Fruit fly (Drosophila melanogaster) whole organism, embryonic: ENCODE measurements around the gene CG42554.
A peak's percentile ranks its signal among the peaks of the same experiment; 100 is the strongest.

ENCODE experiments used
- Aef1 ChIP-seq: fragments of 200-800 bp; sonication (Bioruptor generic); IDR thresholded peaks from 3 replicates; pipeline ENCODE4 v1.3.6; 2022; ENCODE audit warnings: missing biosample characterization, missing genetic modification characterization
- Awh ChIP-seq: fragments of 200-800 bp; sonication (Bioruptor generic); IDR thresholded peaks from 2 replicates; pipeline ENCODE4, ENCODE4 v1.3.6; 2022; ENCODE audit warnings: missing biosample characterization, missing genetic modification characterization
- B-H1 ChIP-seq: fragments of 200-800 bp; sonication (Bioruptor generic); IDR thresholded peaks from 3 replicates; pipeline ENCODE4 v1.3.6; 2022; ENCODE audit warnings: missing biosample characterization, missing genetic modification characterization
- CG11093 ChIP-seq: fragments of 200-800 bp; sonication (Bioruptor generic); IDR thresholded peaks from 3 replicates; pipeline ENCODE4 v1.3.6; 2022; ENCODE audit warnings: missing biosample characterization, missing genetic modification characterization
- CG12299 ChIP-seq: fragments of 200-800 bp; sonication (Bioruptor generic); optimal IDR thresholded peaks from 2 replicates; lab custom pipeline; 2018; ENCODE audit warnings: missing biosample characterization, mild to moderate bottlenecking, missing genetic modification characterization
- CG12659 ChIP-seq: fragments of 200-800 bp; sonication (Bioruptor generic); optimal IDR thresholded peaks from 3 replicates; lab custom pipeline; 2017; ENCODE audit warnings: mild to moderate bottlenecking, missing biosample characterization, missing genetic modification reagents, missing genetic modification characterization
- CG18764 ChIP-seq: fragments of 200-800 bp; sonication (Bioruptor generic); optimal IDR thresholded peaks from 3 replicates; lab custom pipeline; 2016; ENCODE audit warnings: missing biosample characterization, missing genetic modification characterization
- CG30431 ChIP-seq: fragments of 200-800 bp; sonication (Bioruptor generic); optimal IDR thresholded peaks from 2 replicates; lab custom pipeline; 2017; ENCODE audit warnings: missing biosample characterization, missing genetic modification characterization
- CG31365 ChIP-seq: fragments of 200-800 bp; sonication (Bioruptor generic); optimal IDR thresholded peaks from 2 replicates; lab custom pipeline; 2018; ENCODE audit warnings: missing biosample characterization, mild to moderate bottlenecking, missing genetic modification characterization
- CG3407 ChIP-seq: fragments of 200-800 bp; sonication (Bioruptor generic); optimal IDR thresholded peaks from 2 replicates; lab custom pipeline; 2018; ENCODE audit warnings: missing biosample characterization, mild to moderate bottlenecking, missing genetic modification characterization
- CG34422 ChIP-seq: fragments of 200-800 bp; sonication (Bioruptor generic); IDR thresholded peaks from 3 replicates; pipeline ENCODE4 v1.3.6; 2022; ENCODE audit warnings: missing biosample characterization, missing genetic modification characterization
- CG3726 ChIP-seq: fragments of 200-800 bp; sonication (Bioruptor generic); IDR thresholded peaks from 3 replicates; pipeline ENCODE4, ENCODE4 v1.3.6; 2022; ENCODE audit warnings: missing biosample characterization, missing genetic modification characterization
- CG3995 ChIP-seq: fragments of 200-800 bp; sonication (Bioruptor generic); optimal IDR thresholded peaks from 3 replicates; lab custom pipeline; 2016; ENCODE audit warnings: missing biosample characterization, missing genetic modification characterization
- CG43689 ChIP-seq: fragments of 200-800 bp; sonication (Bioruptor generic); IDR thresholded peaks from 2 replicates; pipeline ENCODE4 v1.3.6; 2022; ENCODE audit warnings: missing biosample characterization, missing genetic modification characterization
- CG4730 ChIP-seq: fragments of 200-800 bp; sonication (Bioruptor generic); IDR thresholded peaks from 2 replicates; pipeline ENCODE4 v1.3.6; 2022; ENCODE audit warnings: missing biosample characterization, missing genetic modification characterization
- CG6765 ChIP-seq: fragments of 200-800 bp; sonication (Bioruptor generic); optimal IDR thresholded peaks from 3 replicates; lab custom pipeline; 2017; ENCODE audit warnings: missing biosample characterization, mild to moderate bottlenecking, missing genetic modification characterization
- CG6854 ChIP-seq: fragments of 200-800 bp; sonication (Bioruptor generic); optimal IDR thresholded peaks from 3 replicates; lab custom pipeline; 2017; ENCODE audit warnings: missing biosample characterization, mild to moderate bottlenecking, missing genetic modification characterization
- CG7963 ChIP-seq: fragments of 200-800 bp; sonication (Bioruptor generic); IDR thresholded peaks from 3 replicates; pipeline ENCODE4 v1.3.6; 2022; ENCODE audit warnings: missing biosample characterization, missing genetic modification characterization; ENCODE audit not compliant: partially characterized antibody
- CG8290 ChIP-seq, 3 experiments: fragments of 200-800 bp; sonication (Bioruptor generic); optimal IDR thresholded peaks; 2 replicates each; lab custom pipeline; 2016 to 2019; ENCODE audit warnings: missing biosample characterization in 3 of 3, missing genetic modification characterization in 3 of 3, mild to moderate bottlenecking in 2 of 3, moderate library complexity in 1 of 3
- CG8478 ChIP-seq: fragments of >200 bp; optimal IDR thresholded peaks from 2 replicates; lab custom pipeline; 2018
- D19B ChIP-seq: fragments of 200-800 bp; sonication (Bioruptor generic); optimal IDR thresholded peaks from 2 replicates; lab custom pipeline; 2017; ENCODE audit warnings: missing biosample characterization, mild to moderate bottlenecking, missing genetic modification characterization
- Dref ChIP-seq: fragments of 200-800 bp; sonication (Bioruptor generic); IDR thresholded peaks from 2 replicates; pipeline ENCODE4 v1.3.6; 2022; ENCODE audit warnings: missing biosample characterization, missing genetic modification characterization
- Elba2 ChIP-seq: fragments of 200-800 bp; sonication (Bioruptor generic); optimal IDR thresholded peaks from 3 replicates; lab custom pipeline; 2016; ENCODE audit warnings: missing biosample characterization, missing genetic modification characterization
- Hr39 ChIP-seq: fragments of >200 bp; optimal IDR thresholded peaks from 2 replicates; lab custom pipeline; 2017
- Lhr ChIP-seq: fragments of 200-800 bp; sonication (Bioruptor generic); optimal IDR thresholded peaks from 3 replicates; lab custom pipeline; 2017; ENCODE audit warnings: mild to moderate bottlenecking, missing biosample characterization, missing genetic modification reagents, missing genetic modification characterization
- Mad ChIP-seq: fragments of 200-800 bp; sonication (Bioruptor generic); optimal IDR thresholded peaks from 2 replicates; lab custom pipeline; 2016; ENCODE audit warnings: missing biosample characterization, missing genetic modification characterization
- Mes4 ChIP-seq: fragments of 200-800 bp; sonication (Bioruptor generic); optimal IDR thresholded peaks from 2 replicates; lab custom pipeline; 2016; ENCODE audit warnings: missing biosample characterization, missing genetic modification characterization
- Mrtf ChIP-seq: fragments of 200-800 bp; sonication (Bioruptor generic); IDR thresholded peaks from 3 replicates; pipeline ENCODE4 v1.3.6; 2022; ENCODE audit warnings: missing biosample characterization, missing genetic modification characterization
- NFAT ChIP-seq: fragments of 200-800 bp; sonication (Bioruptor generic); IDR thresholded peaks from 2 replicates; pipeline ENCODE4 v1.3.6; 2022; ENCODE audit warnings: missing biosample characterization, missing genetic modification characterization
- Pdp1 ChIP-seq, 2 experiments: fragments of 200-800 bp; sonication (Bioruptor generic); optimal IDR thresholded peaks; 3 replicates each; lab custom pipeline; 2016; ENCODE audit warnings: missing biosample characterization in 2 of 2, missing genetic modification characterization in 2 of 2, mild to moderate bottlenecking in 1 of 2, moderate library complexity in 1 of 2
- Rfx ChIP-seq: fragments of 200-800 bp; sonication (Bioruptor generic); IDR thresholded peaks from 2 replicates; pipeline ENCODE4 v1.3.6; 2022; ENCODE audit warnings: missing biosample characterization, missing genetic modification characterization
- Sox102F ChIP-seq: fragments of 200-800 bp; sonication (Bioruptor generic); optimal IDR thresholded peaks from 2 replicates; lab custom pipeline; 2018; ENCODE audit warnings: missing biosample characterization, mild to moderate bottlenecking, missing genetic modification characterization, moderate library complexity
- Tbp ChIP-seq: fragments of >200 bp; optimal IDR thresholded peaks from 2 replicates; lab custom pipeline; 2018; ENCODE audit warnings: missing biosample characterization, missing genetic modification characterization
- Vsx1 ChIP-seq: fragments of 200-800 bp; sonication (Bioruptor generic); optimal IDR thresholded peaks from 2 replicates; lab custom pipeline; 2017; ENCODE audit warnings: missing biosample characterization, mild to moderate bottlenecking, missing genetic modification characterization, missing genetic modification reagents
- br ChIP-seq: fragments of >200 bp; optimal IDR thresholded peaks from 2 replicates; lab custom pipeline; 2017
- chif ChIP-seq, 2 experiments: fragments of 200-800 bp; sonication (Bioruptor generic); optimal IDR thresholded peaks; 3 replicates each; lab custom pipeline; 2016; ENCODE audit warnings: missing biosample characterization in 2 of 2, missing genetic modification characterization in 2 of 2
- en ChIP-seq: fragments of 200-800 bp; sonication (Bioruptor generic); optimal IDR thresholded peaks from 2 replicates; lab custom pipeline; 2016; ENCODE audit warnings: missing biosample characterization, missing genetic modification characterization
- eyg ChIP-seq: fragments of 200-800 bp; sonication (Bioruptor generic); optimal IDR thresholded peaks from 3 replicates; lab custom pipeline; 2016; ENCODE audit warnings: missing biosample characterization, missing genetic modification characterization
- fd102C ChIP-seq: fragments of 200-800 bp; sonication (Bioruptor generic); optimal IDR thresholded peaks from 2 replicates; lab custom pipeline; 2018; ENCODE audit warnings: missing biosample characterization, mild to moderate bottlenecking, missing genetic modification characterization, moderate library complexity
- insv ChIP-seq, 2 experiments: fragments of 200-800 bp; sonication (Bioruptor generic); optimal IDR thresholded peaks; 3 replicates each; lab custom pipeline; 2016 to 2018; ENCODE audit warnings: missing biosample characterization in 2 of 2, missing genetic modification characterization in 2 of 2
- kay ChIP-seq: fragments of 200-800 bp; sonication (Bioruptor generic); optimal IDR thresholded peaks from 2 replicates; lab custom pipeline; 2016; ENCODE audit warnings: missing biosample characterization, missing genetic modification characterization
- lov ChIP-seq, 2 experiments: fragments of 200-800 bp in 1 of 2; fragments of >200 bp in 1 of 2; sonication (Bioruptor generic) in 1 of 2; IDR thresholded peaks in 1 of 2; optimal IDR thresholded peaks in 1 of 2; 2 replicates in 1 of 2; 3 replicates in 1 of 2; pipeline versions ENCODE4 v1.3.6 to Lab custom; 2017 to 2022; ENCODE audit warnings: missing biosample characterization in 1 of 2, missing genetic modification characterization in 1 of 2
- mld ChIP-seq: fragments of 200-800 bp; sonication (Bioruptor generic); IDR thresholded peaks from 3 replicates; pipeline ENCODE4 v1.3.6; 2022; ENCODE audit warnings: missing biosample characterization, missing genetic modification characterization; ENCODE audit not compliant: partially characterized antibody
- nmo ChIP-seq: fragments of 200-800 bp; sonication (Bioruptor generic); optimal IDR thresholded peaks from 2 replicates; lab custom pipeline; 2018; ENCODE audit warnings: missing biosample characterization, mild to moderate bottlenecking, missing genetic modification characterization, moderate library complexity
- pita ChIP-seq: fragments of 200-800 bp; sonication (Bioruptor generic); optimal IDR thresholded peaks from 2 replicates; lab custom pipeline; 2017; ENCODE audit warnings: missing biosample characterization, mild to moderate bottlenecking, missing genetic modification characterization
- ro ChIP-seq: fragments of 200-800 bp; sonication (Bioruptor generic); IDR thresholded peaks from 2 replicates; pipeline ENCODE4 v1.3.6; 2022; ENCODE audit warnings: missing biosample characterization, missing genetic modification characterization
- sob ChIP-seq: fragments of 200-800 bp; sonication (Bioruptor generic); IDR thresholded peaks from 2 replicates; pipeline ENCODE4 v1.3.6; 2022; ENCODE audit warnings: missing biosample characterization, missing genetic modification characterization
- stwl ChIP-seq: fragments of 200-800 bp; sonication (Bioruptor generic); optimal IDR thresholded peaks from 3 replicates; lab custom pipeline; 2018; ENCODE audit warnings: missing biosample characterization, mild to moderate bottlenecking, missing genetic modification characterization, moderate library complexity
- tna ChIP-seq: fragments of 200-800 bp; sonication (Bioruptor generic); IDR thresholded peaks from 2 replicates; pipeline ENCODE4 v1.3.6; 2022; ENCODE audit warnings: missing biosample characterization, missing genetic modification characterization; ENCODE audit not compliant: partially characterized antibody
- vfl ChIP-seq: fragments of 200-800 bp; sonication (Bioruptor generic); optimal IDR thresholded peaks from 2 replicates; lab custom pipeline; 2016; ENCODE audit warnings: missing biosample characterization, missing genetic modification characterization

CG42554 gene

dm6 chr3L:851061-851460 lies 15.6 kb downstream of the CG42554 start, which contains the start of gene Dci (continued):
- TF ChIP-seq ro (GFP tag; lab: Robert Waterston, UW) (peak; percentile 10; the same call in 1 of the 2 replicates), CG8290 (GFP tag; optimal IDR thresholded peaks at IDR 0.05; lab: Kevin White, UChicago) (no peak), CG8290 (tag; optimal IDR thresholded peaks at IDR 0.05; lab: Kevin White, UChicago) (no peak), br (no peak), vfl (GFP tag; lab: Kevin White, UChicago) (peak; percentile 35), sob (GFP tag; lab: Robert Waterston, UW) (peak; percentile 79), Tbp (GFP tag; lab: Kevin White, UChicago) (no peak), insv (GFP tag; optimal IDR thresholded peaks at IDR 0.05; lab: Kevin White, UChicago) (peak in 1 of 2 experiments; percentile 64), kay (no peak), pita (GFP tag; lab: Kevin White, UChicago) (no peak), CG4730 (peak; percentile 41), tna (GFP tag; lab: Robert Waterston, UW) (peak; percentile 65; the same call in 1 of the 2 replicates), CG43689 (GFP tag; lab: Robert Waterston, UW) (0 out of 2 replicates have a peak, but pooled peaks have one; percentile 16), eyg (no peak), Lhr (GFP tag; lab: Kevin White, UChicago) (peak; percentile 27), Mad (GFP tag; lab: Kevin White, UChicago) (peak; percentile 29), CG6854 (GFP tag; lab: Kevin White, UChicago) (no peak), Mrtf (GFP tag; lab: Robert Waterston, UW) (0 out of 3 replicates have a peak, but pooled peaks have one; percentile 38), mld (GFP tag; lab: Robert Waterston, UW) (no peak; the same call in 2 of the 3 replicates), chif (GFP tag; optimal IDR thresholded peaks at IDR 0.05; lab: Kevin White, UChicago) (peak; percentile 72 to 73), stwl (peak; percentile 30), CG3407 (GFP tag; lab: Kevin White, UChicago) (peak; percentile 29), CG7963 (GFP tag; lab: Robert Waterston, UW) (peak; percentile 65), Mes4 (GFP tag; lab: Kevin White, UChicago) (peak; percentile 39), nmo (GFP tag; lab: Kevin White, UChicago) (peak; percentile 74), CG30431 (GFP tag; lab: Kevin White, UChicago) (peak; percentile 49), B-H1 (GFP tag; lab: Robert Waterston, UW) (peak; percentile 49; the same call in 2 of the 3 replicates), Rfx (GFP tag; lab: Robert Waterston, UW) (peak; percentile 87), CG31365 (tag; lab: Kevin White, UChicago) (no peak), CG3995 (GFP tag; lab: Kevin White, UChicago) (peak; percentile 98), Aef1 (GFP tag; lab: Robert Waterston, UW) (peak; percentile 87), Elba2 (GFP tag; lab: Kevin White, UChicago) (peak; percentile 26), CG12659 (GFP tag; lab: Kevin White, UChicago) (peak; percentile 65), CG34422 (GFP tag; lab: Robert Waterston, UW) (peak; percentile 91), fd102C (GFP tag; lab: Kevin White, UChicago) (no peak), Vsx1 (GFP tag; lab: Kevin White, UChicago) (no peak), lov (optimal IDR thresholded peaks at IDR 0.05; lab: Kevin White, UChicago) (no peak), lov (GFP tag; IDR thresholded peaks at IDR 0.05; lab: Robert Waterston, UW) (0 out of 3 replicates have a peak, but pooled peaks have one; percentile 12), CG3726 (GFP tag; lab: Robert Waterston, UW) (peak; percentile 57; the same call in 2 of the 3 replicates), CG8478 (lab: Kevin White, UChicago) (peak; percentile 57), Hr39 (lab: Kevin White, UChicago) (no peak), CG11093 (peak; percentile 69; the same call in 2 of the 3 replicates), CG12299 (tag; lab: Kevin White, UChicago) (no peak), Sox102F (peak; percentile 75), Pdp1 (GFP tag; optimal IDR thresholded peaks at IDR 0.05; lab: Kevin White, UChicago) (peak in 1 of 2 experiments; percentile 69), D19B (GFP tag; lab: Kevin White, UChicago) (no peak), CG6765 (GFP tag; lab: Kevin White, UChicago) (no peak), Awh (GFP tag; lab: Robert Waterston, UW) (peak; percentile 57), en (GFP tag; lab: Kevin White, UChicago) (no peak), Dref (GFP tag; lab: Robert Waterston, UW) (peak; percentile 47), NFAT (GFP tag; lab: Robert Waterston, UW) (peak; percentile 68), CG18764 (peak; percentile 48)
